Worm (Caenorhabditis elegans) whole organism, late embryonic: ENCODE data around the gene C29F9.9.
A peak's percentile ranks its signal among the peaks of the same experiment; 100 is the strongest.

Source experiments
- C08G9.2 ChIP-seq: sonication (generic microtip); optimal IDR thresholded peaks from 2 replicates; lab custom pipeline; 2016; ENCODE audit warnings: mild to moderate bottlenecking, missing genetic modification characterization, moderate library complexity, missing compliant biosample characterization
- K09A11.1 ChIP-seq: sonication (generic microtip); optimal IDR thresholded peaks from 2 replicates; lab custom pipeline; 2017; ENCODE audit warnings: antibody characterized with exemption, mild to moderate bottlenecking, missing genetic modification characterization, missing compliant biosample characterization; ENCODE audit not compliant: insufficient read depth
- T23F11.4 ChIP-seq: fragments of 200-800 bp; sonication (Bioruptor generic); optimal IDR thresholded peaks from 2 replicates; lab custom pipeline; 2018; ENCODE audit warnings: mild to moderate bottlenecking, missing genetic modification characterization, missing compliant biosample characterization
- ahr-1 ChIP-seq: sonication (generic microtip); optimal IDR thresholded peaks from 2 replicates; lab custom pipeline; 2016; ENCODE audit warnings: missing genetic modification characterization, missing compliant biosample characterization
- ama-1 ChIP-seq: fragments of 150-350 bp; optimal IDR thresholded peaks from 2 replicates; lab custom pipeline; 2014
- ceh-18 ChIP-seq: sonication (generic microtip); optimal IDR thresholded peaks from 2 replicates; lab custom pipeline; 2016; ENCODE audit warnings: missing genetic modification characterization, missing compliant biosample characterization
- ceh-2 ChIP-seq: sonication (generic microtip); optimal IDR thresholded peaks from 2 replicates; lab custom pipeline; 2016; ENCODE audit warnings: missing genotype, missing genetic modification characterization, missing compliant biosample characterization
- ceh-22 ChIP-seq: sonication (generic microtip); optimal IDR thresholded peaks from 2 replicates; lab custom pipeline; 2017; ENCODE audit warnings: missing biosample characterization, missing genetic modification characterization
- ceh-24 ChIP-seq: sonication (generic microtip); optimal IDR thresholded peaks from 2 replicates; lab custom pipeline; 2016; ENCODE audit warnings: mild to moderate bottlenecking, missing genetic modification characterization, missing compliant biosample characterization
- ceh-31 ChIP-seq: sonication (generic microtip); optimal IDR thresholded peaks from 2 replicates; lab custom pipeline; 2016; ENCODE audit warnings: missing genetic modification characterization, missing compliant biosample characterization
- ceh-45 ChIP-seq: fragments of 200-800 bp; sonication (Bioruptor generic); IDR thresholded peaks from 2 replicates; pipeline ENCODE4 v1.3.6; 2022; ENCODE audit warnings: missing genetic modification reagents, missing genetic modification characterization, missing compliant biosample characterization
- ceh-48 ChIP-seq: sonication (generic microtip); optimal IDR thresholded peaks from 2 replicates; lab custom pipeline; 2016; ENCODE audit warnings: missing genetic modification characterization, inconsistent platforms, missing compliant biosample characterization
- ceh-9 ChIP-seq: sonication (generic microtip); optimal IDR thresholded peaks from 2 replicates; lab custom pipeline; 2016; ENCODE audit warnings: mild to moderate bottlenecking, missing genetic modification characterization, inconsistent platforms, missing compliant biosample characterization
- che-1 ChIP-seq: sonication (generic microtip); optimal IDR thresholded peaks from 2 replicates; lab custom pipeline; 2016; ENCODE audit warnings: mild to moderate bottlenecking, missing genetic modification characterization, missing compliant biosample characterization
- dmd-4 ChIP-seq: sonication (generic microtip); optimal IDR thresholded peaks from 2 replicates; lab custom pipeline; 2016; ENCODE audit warnings: borderline replicate concordance, missing genetic modification characterization, missing compliant biosample characterization
- dve-1 ChIP-seq: sonication (generic microtip); optimal IDR thresholded peaks from 2 replicates; lab custom pipeline; 2017; ENCODE audit warnings: antibody characterized with exemption, mild to moderate bottlenecking, missing genetic modification characterization, missing compliant biosample characterization
- elt-2 ChIP-seq: sonication (generic microtip); optimal IDR thresholded peaks from 2 replicates; lab custom pipeline; 2016; ENCODE audit warnings: missing genetic modification reagents, missing genetic modification characterization, missing compliant biosample characterization
- elt-4 ChIP-seq: sonication (generic microtip); optimal IDR thresholded peaks from 2 replicates; lab custom pipeline; 2016; ENCODE audit warnings: missing genetic modification characterization, missing compliant biosample characterization
- ets-4 ChIP-seq: sonication (generic microtip); optimal IDR thresholded peaks from 2 replicates; lab custom pipeline; 2016; ENCODE audit warnings: missing genetic modification characterization, missing compliant biosample characterization
- fkh-6 ChIP-seq: sonication (generic microtip); optimal IDR thresholded peaks from 2 replicates; lab custom pipeline; 2016; ENCODE audit warnings: missing genetic modification characterization, missing compliant biosample characterization
- hlh-15 ChIP-seq: sonication (generic microtip); optimal IDR thresholded peaks from 2 replicates; lab custom pipeline; 2016; ENCODE audit warnings: missing genetic modification characterization, missing compliant biosample characterization
- hlh-30 ChIP-seq: sonication (generic microtip); optimal IDR thresholded peaks from 2 replicates; lab custom pipeline; 2017; ENCODE audit warnings: antibody characterized with exemption, missing genetic modification characterization, missing compliant biosample characterization; ENCODE audit not compliant: insufficient read depth
- hlh-8 ChIP-seq: sonication (generic microtip); optimal IDR thresholded peaks from 2 replicates; lab custom pipeline; 2016; ENCODE audit warnings: missing genotype, missing genetic modification characterization, missing compliant biosample characterization
- lin-11 ChIP-seq: fragments of 200-800 bp; sonication (Bioruptor generic); optimal IDR thresholded peaks from 2 replicates; lab custom pipeline; 2018; ENCODE audit warnings: mild to moderate bottlenecking, missing genetic modification characterization, missing compliant biosample characterization
- nfya-1 ChIP-seq: sonication (generic microtip); optimal IDR thresholded peaks from 2 replicates; lab custom pipeline; 2017; ENCODE audit warnings: missing genetic modification characterization, mild to moderate bottlenecking, missing compliant biosample characterization, antibody characterized with exemption, moderate library complexity
- nhr-232 ChIP-seq: sonication (generic microtip); optimal IDR thresholded peaks from 2 replicates; lab custom pipeline; 2016; ENCODE audit warnings: missing genetic modification characterization, missing compliant biosample characterization
- npax-4 ChIP-seq: sonication (generic microtip); optimal IDR thresholded peaks from 2 replicates; lab custom pipeline; 2016; ENCODE audit warnings: missing genetic modification characterization, missing compliant biosample characterization
- pag-3 ChIP-seq: sonication (generic microtip); optimal IDR thresholded peaks from 2 replicates; lab custom pipeline; 2016; ENCODE audit warnings: missing compliant biosample characterization, missing genetic modification characterization, borderline replicate concordance
- pat-9 ChIP-seq: fragments of 200-800 bp; sonication (Bioruptor generic); optimal IDR thresholded peaks from 2 replicates; lab custom pipeline; 2018; ENCODE audit warnings: mild to moderate bottlenecking, missing genetic modification characterization, moderate library complexity, missing compliant biosample characterization
- pax-1 ChIP-seq: fragments of 150-350 bp; optimal IDR thresholded peaks from 2 replicates; lab custom pipeline; 2014; ENCODE audit warnings: missing biosample characterization, missing genetic modification characterization
- pha-4 ChIP-seq: fragments of 150-350 bp; optimal IDR thresholded peaks from 2 replicates; lab custom pipeline; 2018; ENCODE audit warnings: missing biosample characterization, missing genetic modification reagents, missing genetic modification characterization
- pros-1 ChIP-seq: fragments of 150-350 bp; optimal IDR thresholded peaks from 2 replicates; lab custom pipeline; 2014; ENCODE audit warnings: missing biosample characterization, missing genetic modification reagents, missing genetic modification characterization
- rnt-1 ChIP-seq: sonication (generic microtip); optimal IDR thresholded peaks from 2 replicates; lab custom pipeline; 2016; ENCODE audit warnings: missing genetic modification characterization, missing compliant biosample characterization
- sox-2 ChIP-seq: fragments of 200-800 bp; sonication (Bioruptor generic); IDR thresholded peaks from 2 replicates; pipeline ENCODE4 v1.3.6; 2022; ENCODE audit warnings: missing genetic modification reagents, missing genetic modification characterization, missing compliant biosample characterization
- tbx-2 ChIP-seq: sonication (generic microtip); optimal IDR thresholded peaks from 2 replicates; lab custom pipeline; 2016; ENCODE audit warnings: missing genetic modification characterization, missing compliant biosample characterization
- ttx-3 ChIP-seq: sonication (generic microtip); optimal IDR thresholded peaks from 2 replicates; lab custom pipeline; 2016; ENCODE audit warnings: missing genetic modification reagents, missing genetic modification characterization, missing compliant biosample characterization
- unc-3 ChIP-seq, 2 experiments: fragments of 200-800 bp in 1 of 2; sonication (Bioruptor generic) in 1 of 2; sonication (generic microtip) in 1 of 2; conservative IDR thresholded peaks in 1 of 2; optimal IDR thresholded peaks in 1 of 2; 2 replicates each; pipeline versions ENCODE4 v1.3.6 to Lab custom; 2016 to 2022; ENCODE audit warnings: missing compliant biosample characterization in 2 of 2, missing genetic modification characterization in 2 of 2, missing genetic modification reagents in 1 of 2
- unc-42 ChIP-seq: sonication (generic microtip); optimal IDR thresholded peaks from 2 replicates; lab custom pipeline; 2016; ENCODE audit warnings: missing genotype, missing genetic modification characterization, missing compliant biosample characterization
- unc-55 ChIP-seq: sonication (generic microtip); optimal IDR thresholded peaks from 2 replicates; lab custom pipeline; 2017; ENCODE audit warnings: missing biosample characterization, missing genetic modification reagents, missing genetic modification characterization
- unc-86 ChIP-seq: sonication (generic microtip); optimal IDR thresholded peaks from 2 replicates; lab custom pipeline; 2016; ENCODE audit warnings: missing genetic modification characterization, missing compliant biosample characterization

The C29F9.9 gene

DNA sequence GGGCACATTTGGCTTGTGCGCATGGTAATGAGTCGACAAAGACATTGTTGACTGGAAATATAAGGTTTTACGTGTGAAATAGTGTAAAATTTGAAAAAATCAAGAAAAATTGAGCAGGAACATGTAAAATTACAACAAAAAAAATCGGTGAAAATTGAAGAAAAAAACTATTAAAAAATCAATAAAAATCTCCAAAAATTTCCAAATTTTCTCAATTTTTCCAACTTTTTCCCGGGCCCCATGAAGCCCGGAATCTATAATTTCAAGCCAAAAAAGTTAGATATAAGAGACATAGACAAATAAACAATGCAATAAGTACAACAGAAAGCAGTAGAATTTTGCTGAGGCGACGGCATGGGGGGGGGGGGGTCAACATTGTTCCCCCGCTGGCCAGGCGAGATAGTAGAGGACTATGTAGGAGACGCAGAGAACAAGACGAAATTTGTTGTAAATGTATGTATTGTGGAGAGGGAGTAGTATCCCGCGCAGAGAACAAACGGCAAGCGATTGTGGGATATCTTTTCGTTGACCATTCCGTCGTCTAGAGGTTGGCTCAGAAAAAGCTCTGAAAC lies 3.9 kb downstream of the C29F9.9 start, which contains the start of gene pat-4 (continued):
- TF ChIP-seq ets-4 (tag; lab: Kevin White, UChicago) (no peak), ceh-45 (GFP tag; lab: Robert Waterston, UW) (no peak), rnt-1 (peak; percentile 3), hlh-8 (tag; lab: Kevin White, UChicago) (no peak), ceh-2 (tag; lab: Kevin White, UChicago) (peak; percentile 16), pax-1 (tag; lab: Kevin White, UChicago) (no peak), dve-1 (tag; lab: Kevin White, UChicago) (no peak), ceh-9 (no peak), unc-55 (no peak), pat-9 (tag; lab: Kevin White, UChicago) (no peak), pros-1 (tag; lab: Kevin White, UChicago) (no peak), ceh-22 (tag; lab: Kevin White, UChicago) (no peak), elt-2 (tag; lab: Kevin White, UChicago) (no peak), ceh-18 (no peak), npax-4 (tag; lab: Kevin White, UChicago) (no peak), T23F11.4 (GFP tag; lab: Kevin White, UChicago) (no peak), pag-3 (tag; lab: Kevin White, UChicago) (no peak), C08G9.2 (no peak), elt-4 (no peak)

DNA sequence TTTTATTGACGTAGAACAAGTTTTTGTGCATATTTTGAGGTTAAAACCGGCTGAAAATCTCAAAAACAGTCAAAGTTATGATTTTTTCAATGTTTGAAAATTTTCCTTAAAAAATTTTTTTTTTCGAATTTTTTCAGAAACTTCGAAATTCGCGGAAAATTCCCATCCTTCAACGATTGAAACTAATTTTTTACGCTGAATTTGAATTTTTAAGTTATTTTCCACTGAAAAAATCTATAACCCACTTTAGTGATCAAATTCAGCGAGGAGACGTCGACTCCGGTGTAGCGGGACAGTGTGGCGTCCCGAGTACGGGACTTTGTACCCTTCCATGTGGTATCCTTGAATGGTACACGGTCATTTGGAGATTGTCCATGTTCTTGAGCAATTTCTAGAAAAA lies 6.5 kb downstream of the C29F9.9 start:
- TF ChIP-seq fkh-6 (tag; lab: Kevin White, UChicago) (no peak), ama-1 (lab: Kevin White, UChicago) (no peak), unc-3 (GFP tag; conservative IDR thresholded peaks at IDR 0.05; lab: Robert Waterston, UW) (no peak), unc-3 (tag; optimal IDR thresholded peaks at IDR 0.05; lab: Kevin White, UChicago) (no peak), pha-4 (tag; lab: Kevin White, UChicago) (no peak), pax-1 (tag; lab: Kevin White, UChicago) (no peak), hlh-15 (tag; lab: Kevin White, UChicago) (no peak), hlh-30 (tag; lab: Kevin White, UChicago) (no peak), K09A11.1 (no peak), che-1 (no peak), dmd-4 (tag; lab: Kevin White, UChicago) (no peak), sox-2 (GFP tag; lab: Robert Waterston, UW) (no peak), ceh-9 (no peak), ttx-3 (no peak), ets-4 (tag; lab: Kevin White, UChicago) (no peak)

DNA sequence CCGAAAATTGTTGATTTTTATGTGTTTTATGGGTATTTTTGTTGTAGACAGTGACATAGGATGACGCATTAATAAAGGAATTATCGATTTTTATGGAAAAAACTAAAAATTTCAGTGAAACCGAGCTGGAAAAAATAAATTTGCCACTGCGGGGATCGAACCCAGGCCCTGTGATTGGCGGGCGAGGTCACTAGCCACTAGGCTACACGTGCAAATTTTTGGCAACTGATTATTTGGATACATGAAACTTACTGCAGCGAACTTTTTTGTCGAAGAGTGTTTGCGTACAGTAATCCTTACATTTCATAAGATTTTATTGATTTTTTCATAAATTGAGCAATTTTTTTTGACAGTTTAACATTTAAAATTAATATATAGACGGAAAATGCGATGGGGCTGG lies 9.6 kb downstream of the C29F9.9 start:
- peak; percentile 16 for TF ChIP-seq nfya-1 (tag; lab: Kevin White, UChicago)
- TF ChIP-seq ama-1 (lab: Kevin White, UChicago): peak; percentile 54
- TF ChIP-seq che-1: peak; percentile 25
- no peak for TF ChIP-seq tbx-2

DNA sequence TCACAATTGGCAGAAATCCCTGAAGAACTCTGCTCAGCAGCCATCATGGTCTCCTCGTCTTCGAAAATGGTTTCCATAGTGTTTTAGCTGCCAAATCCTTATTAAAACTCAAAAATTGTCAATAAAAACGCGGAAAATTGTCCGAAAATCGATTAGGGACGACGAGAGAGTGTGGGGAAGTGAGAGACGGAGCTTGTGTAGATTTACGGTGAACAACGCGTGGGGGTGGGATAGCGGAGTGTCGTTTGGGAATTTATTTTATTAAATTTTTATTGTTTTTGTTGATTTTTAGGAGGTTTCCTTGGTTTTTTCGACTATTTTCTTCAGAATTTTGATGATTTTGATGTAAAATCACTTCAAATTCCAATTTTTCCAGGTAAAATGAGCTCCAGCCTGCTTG lies 11.5 kb downstream of the C29F9.9 start, which contains the start of the genes F54C4.4 and mrpl-40:
TSS of gene F54C4.4 (minus strand) at position 199 of the 400 bp plus-strand sequence.
TSS of gene mrpl-40 (plus strand) at position 377 of the 400 bp plus-strand sequence.
- TF ChIP-seq pros-1 (tag; lab: Kevin White, UChicago) (no peak), unc-42 (tag; lab: Kevin White, UChicago) (peak; percentile 66), che-1 (no peak), pha-4 (tag; lab: Kevin White, UChicago) (no peak), unc-86 (tag; lab: Kevin White, UChicago) (no peak), ahr-1 (no peak), K09A11.1 (no peak), lin-11 (no peak), ceh-24 (tag; lab: Kevin White, UChicago) (no peak), ceh-2 (tag; lab: Kevin White, UChicago) (no peak), ceh-31 (tag; lab: Kevin White, UChicago) (peak; percentile 41), dve-1 (tag; lab: Kevin White, UChicago) (no peak), nhr-232 (tag; lab: Kevin White, UChicago) (no peak), ceh-48 (tag; lab: Kevin White, UChicago) (peak; percentile 82), nfya-1 (tag; lab: Kevin White, UChicago) (peak; percentile 55)
